5 fruit fly cellular contexts compared by ENCODE assay signal in the genomic region with DNA sequence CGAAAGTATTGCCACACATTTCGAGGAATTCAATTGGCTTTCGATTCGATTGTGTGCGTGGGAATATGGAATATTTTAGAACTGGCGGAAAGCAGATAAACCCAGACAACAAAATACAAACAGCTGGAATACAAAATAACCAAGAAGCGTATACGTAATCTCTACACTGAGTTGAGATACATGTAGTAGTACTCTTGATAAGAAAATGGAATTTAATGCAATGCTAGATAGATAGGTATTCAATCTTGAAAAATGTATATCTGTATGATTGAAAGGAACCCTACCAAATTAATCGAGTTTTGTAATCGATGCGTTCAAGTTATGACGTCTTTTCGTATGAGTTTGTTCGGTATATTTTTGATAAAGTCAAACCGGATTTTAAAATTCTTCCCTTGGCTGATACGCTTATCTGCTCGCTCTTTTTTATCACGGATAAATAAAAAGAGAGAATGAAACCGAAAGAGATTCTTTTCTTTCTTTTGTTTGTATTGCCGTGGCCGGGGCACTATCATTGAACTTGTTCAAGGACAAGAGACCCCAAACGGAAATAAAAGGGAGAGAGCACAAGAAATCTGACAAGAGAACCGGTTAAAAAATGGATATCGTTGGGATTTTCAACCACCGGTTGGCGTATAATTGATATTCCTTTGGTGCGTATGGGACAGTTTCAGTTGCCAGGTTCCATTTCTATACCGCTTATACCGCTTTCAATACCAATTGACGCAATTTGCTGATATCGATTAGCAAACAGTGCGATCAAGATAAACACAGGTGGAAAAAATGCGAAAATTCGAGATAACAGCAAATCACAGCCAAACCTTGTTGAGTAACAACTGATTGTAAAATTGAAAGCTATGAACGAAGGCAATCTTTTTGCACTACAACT.
TF ChIP-seq lines count a peak whose summit lies in the region.

No protein-coding gene starts in this region.

- no peak for TF ChIP-seq CTCF in whole organism, embryonic (GFP tag; optimal IDR thresholded peaks at IDR 0.05; lab: Kevin White, UChicago)

TF ChIP-seq in whole organism, adult, 20 proteins besides CTCF, POLR2A, EP300 and RAD21:
- TF ChIP-seq cic (GFP tag; optimal IDR thresholded peaks at IDR 0.05; lab: Kevin White, UChicago): peak; percentile 13
- TF ChIP-seq bab1 (GFP tag; optimal IDR thresholded peaks at IDR 0.05; lab: Kevin White, UChicago): no peak
- TF ChIP-seq kay (GFP tag; lab: Kevin White, UChicago; ENCODE audit: borderline replicate concordance): peak; percentile 52
- TF ChIP-seq pad (GFP tag; optimal IDR thresholded peaks at IDR 0.05; lab: Kevin White, UChicago): no peak

TF ChIP-seq in whole organism, embryonic, 481 proteins besides CTCF, POLR2A, EP300 and RAD21 (continues in another document):
- TF ChIP-seq CG3995 (GFP tag; optimal IDR thresholded peaks at IDR 0.05; lab: Kevin White, UChicago) (no peak), kay (GFP tag; optimal IDR thresholded peaks at IDR 0.05; lab: Kevin White, UChicago) (no peak), gem (tag; optimal IDR thresholded peaks at IDR 0.05; lab: Kevin White, UChicago) (peak; percentile 76), lab (GFP tag; optimal IDR thresholded peaks at IDR 0.05; lab: Kevin White, UChicago) (peak; percentile 11), stwl (tag; optimal IDR thresholded peaks at IDR 0.05; lab: Kevin White, UChicago) (peak; percentile 51), CG34376 (GFP tag; optimal IDR thresholded peaks at IDR 0.05; lab: Kevin White, UChicago) (peak; percentile 36), chinmo (GFP tag; IDR thresholded peaks at IDR 0.05; lab: Robert Waterston, UW; ENCODE audit: partially characterized antibody) (0 out of 4 replicates have a peak, but pooled peaks have one; percentile 50), pros (GFP tag; optimal IDR thresholded peaks at IDR 0.05; lab: Kevin White, UChicago) (peak; percentile 21), rib (GFP tag; IDR thresholded peaks at IDR 0.05; lab: Robert Waterston, UW) (peak; percentile 73; the same call in 1 of the 2 replicates), sug (tag; optimal IDR thresholded peaks at IDR 0.05; lab: Kevin White, UChicago) (peak; percentile 26), cg (GFP tag; optimal IDR thresholded peaks at IDR 0.05; lab: Kevin White, UChicago) (peak; percentile 19), mirr (GFP tag; optimal IDR thresholded peaks at IDR 0.05; lab: Kevin White, UChicago) (peak; percentile 95), Trl (optimal IDR thresholded peaks at IDR 0.05; lab: Kevin White, UChicago) (peak in 1 of 2 experiments; percentile 35), Trl (GFP tag; optimal IDR thresholded peaks at IDR 0.05; lab: Kevin White, UChicago) (no peak), gro (GFP tag; optimal IDR thresholded peaks at IDR 0.05; lab: Kevin White, UChicago) (no peak), Nf-YC (tag; optimal IDR thresholded peaks at IDR 0.05; lab: Kevin White, UChicago) (peak; percentile 5), CG2199 (GFP tag; IDR thresholded peaks at IDR 0.05; lab: Robert Waterston, UW) (peak; percentile 70; the same call in 1 of the 3 replicates), CG15601 (tag; optimal IDR thresholded peaks at IDR 0.05; lab: Kevin White, UChicago) (peak; percentile 39)

TF ChIP-seq in whole organism, prepupa, 60 proteins besides CTCF, POLR2A, EP300 and RAD21 (continues in another document):
- TF ChIP-seq Ets96B (tag; optimal IDR thresholded peaks at IDR 0.05; lab: Kevin White, UChicago) (peak; percentile 22), Met (GFP tag; optimal IDR thresholded peaks at IDR 0.05; lab: Kevin White, UChicago) (no peak), CG15336 (GFP tag; IDR thresholded peaks at IDR 0.05; lab: Robert Waterston, UW) (no peak), Sox15 (GFP tag; optimal IDR thresholded peaks at IDR 0.05; lab: Kevin White, UChicago) (no peak), Eip93F (GFP tag; optimal IDR thresholded peaks at IDR 0.05; lab: Kevin White, UChicago) (peak; percentile 2), Eip78C (GFP tag; lab: Kevin White, UChicago) (peak; percentile 73), CG1621 (tag; optimal IDR thresholded peaks at IDR 0.05; lab: Kevin White, UChicago) (peak; percentile 64), CG6854 (GFP tag; optimal IDR thresholded peaks at IDR 0.05; lab: Kevin White, UChicago) (peak; percentile 51), CG11294 (GFP tag; IDR thresholded peaks at IDR 0.05; lab: Robert Waterston, UW) (no peak), fkh (GFP tag; optimal IDR thresholded peaks at IDR 0.05; lab: Kevin White, UChicago) (peak; percentile 25), topi (GFP tag; optimal IDR thresholded peaks at IDR 0.05; lab: Kevin White, UChicago) (no peak), CG9139 (GFP tag; optimal IDR thresholded peaks at IDR 0.05; lab: Kevin White, UChicago) (peak; percentile 35), Blimp-1 (GFP tag; optimal IDR thresholded peaks at IDR 0.05; lab: Kevin White, UChicago) (peak; percentile 75), OdsH (GFP tag; optimal IDR thresholded peaks at IDR 0.05; lab: Kevin White, UChicago) (no peak), CG16779 (tag; optimal IDR thresholded peaks at IDR 0.05; lab: Kevin White, UChicago) (no peak), CG11902 (GFP tag; optimal IDR thresholded peaks at IDR 0.05; lab: Kevin White, UChicago) (no peak), eg (GFP tag; IDR thresholded peaks at IDR 0.05; lab: Robert Waterston, UW) (no peak), Sox102F (GFP tag; optimal IDR thresholded peaks at IDR 0.05; lab: Kevin White, UChicago) (peak; percentile 3), Smox (GFP tag; optimal IDR thresholded peaks at IDR 0.05; lab: Kevin White, UChicago) (no peak), vri (GFP tag; optimal IDR thresholded peaks at IDR 0.05; lab: Kevin White, UChicago) (peak; percentile 96)

TF ChIP-seq in whole organism, pupa, 21 proteins besides CTCF, POLR2A, EP300 and RAD21:
- TF ChIP-seq CG10348 (GFP tag; IDR thresholded peaks at IDR 0.05; lab: Robert Waterston, UW): no peak
- TF ChIP-seq CG13204 (GFP tag; optimal IDR thresholded peaks at IDR 0.05; lab: Kevin White, UChicago): peak; percentile 13
- TF ChIP-seq CG14655 (GFP tag; optimal IDR thresholded peaks at IDR 0.05; lab: Kevin White, UChicago): no peak
- TF ChIP-seq gl (tag; optimal IDR thresholded peaks at IDR 0.05; lab: Kevin White, UChicago): peak; percentile 50
- peak; percentile 24 for TF ChIP-seq CG8159 (tag; optimal IDR thresholded peaks at IDR 0.05; lab: Kevin White, UChicago)
- no peak for TF ChIP-seq Ets98B (GFP tag; IDR thresholded peaks at IDR 0.05; lab: Robert Waterston, UW)
- TF ChIP-seq CG15710 (tag; optimal IDR thresholded peaks at IDR 0.05; lab: Kevin White, UChicago): peak; percentile 12
- TF ChIP-seq fd96Ca (GFP tag; IDR thresholded peaks at IDR 0.05; lab: Robert Waterston, UW): no peak
- TF ChIP-seq EcR (GFP tag; optimal IDR thresholded peaks at IDR 0.05; lab: Kevin White, UChicago): peak; percentile 98
- peak; percentile 34 for TF ChIP-seq CG34367 (tag; optimal IDR thresholded peaks at IDR 0.05; lab: Kevin White, UChicago)

TF ChIP-seq in whole organism, wandering third instar larva, 38 proteins besides CTCF, POLR2A, EP300 and RAD21:
- TF ChIP-seq dl (GFP tag; optimal IDR thresholded peaks at IDR 0.05; lab: Kevin White, UChicago; ENCODE audit: insufficient read depth in 1 of 2, partially characterized antibody in 2 of 2) (no peak), psq (GFP tag; optimal IDR thresholded peaks at IDR 0.05; lab: Kevin White, UChicago) (peak; percentile 53), Mio (GFP tag; optimal IDR thresholded peaks at IDR 0.05; lab: Kevin White, UChicago) (no peak), HLH106 (tag; optimal IDR thresholded peaks at IDR 0.05; lab: Kevin White, UChicago) (peak; percentile 2), Hr83 (GFP tag; optimal IDR thresholded peaks at IDR 0.05; lab: Kevin White, UChicago; ENCODE audit: poor library complexity, severe bottlenecking) (peak; percentile 50), Hnf4 (GFP tag; optimal IDR thresholded peaks at IDR 0.05; lab: Kevin White, UChicago) (no peak), Dfd (GFP tag; optimal IDR thresholded peaks at IDR 0.05; lab: Kevin White, UChicago) (no peak), h (GFP tag; optimal IDR thresholded peaks at IDR 0.05; lab: Kevin White, UChicago) (peak; percentile 1), sv (GFP tag; optimal IDR thresholded peaks at IDR 0.05; lab: Kevin White, UChicago) (no peak), Hr78 (GFP tag; optimal IDR thresholded peaks at IDR 0.05; lab: Kevin White, UChicago) (no peak), OdsH (GFP tag; optimal IDR thresholded peaks at IDR 0.05; lab: Kevin White, UChicago) (peak; percentile 6)
